Worm (Caenorhabditis elegans) whole organism, young adult: ENCODE data around the gene str-225.

Source experiments
- B0261.1 ChIP-seq: sonication (generic microtip); optimal IDR thresholded peaks from 2 replicates; lab custom pipeline; 2016; ENCODE audit warnings: mild to moderate bottlenecking, missing genetic modification characterization, moderate library complexity, missing compliant biosample characterization
- F33H1.4 ChIP-seq: fragments of 200-800 bp; sonication (Bioruptor generic); IDR thresholded peaks from 2 replicates; pipeline ENCODE4 v1.3.6; 2022; ENCODE audit warnings: missing genetic modification reagents, missing genetic modification characterization, missing compliant biosample characterization
- T07F8.4 ChIP-seq: sonication (generic microtip); optimal IDR thresholded peaks from 2 replicates; lab custom pipeline; 2016; ENCODE audit warnings: mild to moderate bottlenecking, missing genetic modification characterization, moderate library complexity, missing compliant biosample characterization
- Y53F4B.3 ChIP-seq: fragments of 200-800 bp; sonication (Bioruptor generic); IDR thresholded peaks from 2 replicates; pipeline ENCODE4 v1.3.6; 2022; ENCODE audit warnings: missing genetic modification reagents, missing genetic modification characterization, missing compliant biosample characterization
- Y53G8AR.9 ChIP-seq: fragments of 200-800 bp; sonication (Bioruptor generic); conservative IDR thresholded peaks from 2 replicates; pipeline ENCODE4 v1.3.6; 2022; ENCODE audit warnings: missing genetic modification reagents, missing genetic modification characterization, missing compliant biosample characterization
- Y67H2A.10 ChIP-seq: fragments of 200-800 bp; sonication (Bioruptor generic); conservative IDR thresholded peaks from 2 replicates; pipeline ENCODE4 v1.3.6; 2022; ENCODE audit warnings: missing genetic modification reagents, missing genetic modification characterization, missing compliant biosample characterization
- ama-1 ChIP-seq, 3 experiments: fragments of 150-350 bp in 1 of 3; sonication (generic microtip) in 2 of 3; optimal IDR thresholded peaks; 2 replicates each; lab custom pipeline; 2014 to 2018; ENCODE audit warnings: missing biosample characterization in 2 of 3, missing genetic modification characterization in 2 of 3, missing genetic modification reagents in 2 of 3
- attf-3 ChIP-seq: fragments of 200-800 bp; sonication (Bioruptor generic); conservative IDR thresholded peaks from 2 replicates; pipeline ENCODE4 v1.3.6; 2022; ENCODE audit warnings: missing genetic modification reagents, missing genetic modification characterization, missing compliant biosample characterization
- attf-6 ChIP-seq: fragments of 200-800 bp; sonication (Bioruptor generic); IDR thresholded peaks from 2 replicates; pipeline ENCODE4 v1.3.6; 2022; ENCODE audit warnings: missing genetic modification reagents, missing genetic modification characterization, missing compliant biosample characterization
- ccch-3 ChIP-seq: fragments of 200-800 bp; sonication (Bioruptor generic); optimal IDR thresholded peaks from 2 replicates; lab custom pipeline; 2018; ENCODE audit warnings: mild to moderate bottlenecking, missing genetic modification characterization, missing compliant biosample characterization
- ceh-79 ChIP-seq: sonication (generic microtip); optimal IDR thresholded peaks from 2 replicates; lab custom pipeline; 2017; ENCODE audit warnings: mild to moderate bottlenecking, missing genetic modification characterization, missing compliant biosample characterization
- ceh-91 ChIP-seq: fragments of 200-800 bp; sonication (Bioruptor generic); IDR thresholded peaks from 2 replicates; pipeline ENCODE4 v1.3.6; 2022; ENCODE audit warnings: missing genetic modification reagents, missing genetic modification characterization, missing compliant biosample characterization
- chd-7 ChIP-seq: sonication (generic microtip); optimal IDR thresholded peaks from 2 replicates; lab custom pipeline; 2016; ENCODE audit warnings: mild to moderate bottlenecking, missing genetic modification characterization, moderate library complexity, missing compliant biosample characterization
- dox-1 ChIP-seq: fragments of 200-800 bp; sonication (Bioruptor generic); IDR thresholded peaks from 2 replicates; pipeline ENCODE4 v1.3.6; 2022; ENCODE audit warnings: missing genetic modification reagents, missing genetic modification characterization, missing compliant biosample characterization
- dpff-1 ChIP-seq: sonication (generic microtip); optimal IDR thresholded peaks from 2 replicates; lab custom pipeline; 2017; ENCODE audit warnings: mild to moderate bottlenecking, missing genetic modification characterization, missing compliant biosample characterization
- dpl-1 ChIP-seq: fragments of 150-350 bp; optimal IDR thresholded peaks from 2 replicates; lab custom pipeline; 2014; ENCODE audit warnings: missing biosample characterization, missing genetic modification reagents, missing genetic modification characterization
- efl-1 ChIP-seq: fragments of 150-350 bp; optimal IDR thresholded peaks from 2 replicates; lab custom pipeline; 2014; ENCODE audit warnings: missing biosample characterization, missing genetic modification reagents, missing genetic modification characterization
- egl-18 ChIP-seq: fragments of 200-800 bp; sonication (Bioruptor generic); IDR thresholded peaks from 2 replicates; pipeline ENCODE4 v1.3.6; 2022; ENCODE audit warnings: missing genetic modification reagents, missing genetic modification characterization, missing compliant biosample characterization
- ekl-4 ChIP-seq: fragments of 200-800 bp; sonication (Bioruptor generic); IDR thresholded peaks from 2 replicates; pipeline ENCODE4 v1.3.6; 2022; ENCODE audit warnings: missing genetic modification reagents, missing genetic modification characterization, missing compliant biosample characterization
- ets-4 ChIP-seq: fragments of 200-800 bp; sonication (Bioruptor generic); optimal IDR thresholded peaks from 2 replicates; lab custom pipeline; 2018; ENCODE audit warnings: mild to moderate bottlenecking, missing genetic modification characterization, missing compliant biosample characterization
- gei-17 ChIP-seq: fragments of 200-800 bp; sonication (Bioruptor generic); optimal IDR thresholded peaks from 2 replicates; lab custom pipeline; 2018; ENCODE audit warnings: mild to moderate bottlenecking, missing genetic modification characterization, missing compliant biosample characterization
- lag-1 ChIP-seq: fragments of 200-800 bp; sonication (Bioruptor generic); IDR thresholded peaks from 2 replicates; pipeline ENCODE4 v1.3.6; 2022; ENCODE audit warnings: missing genetic modification reagents, missing genetic modification characterization, missing compliant biosample characterization
- mcd-1 ChIP-seq: fragments of 200-800 bp; sonication (Bioruptor generic); IDR thresholded peaks from 2 replicates; pipeline ENCODE4 v1.3.6; 2022; ENCODE audit warnings: missing genetic modification reagents, missing genetic modification characterization, missing compliant biosample characterization
- mxl-1 ChIP-seq: sonication (generic microtip); optimal IDR thresholded peaks from 2 replicates; lab custom pipeline; 2016; ENCODE audit warnings: missing genetic modification characterization, missing compliant biosample characterization
- nfya-2 ChIP-seq: fragments of 200-800 bp; sonication (Bioruptor generic); IDR thresholded peaks from 2 replicates; pipeline ENCODE4 v1.3.6; 2022; ENCODE audit warnings: missing genetic modification reagents, missing genetic modification characterization, missing compliant biosample characterization
- nhr-120 ChIP-seq: fragments of 200-800 bp; sonication (Bioruptor generic); IDR thresholded peaks from 2 replicates; pipeline ENCODE4 v1.3.6; 2022; ENCODE audit warnings: missing genetic modification characterization, missing compliant biosample characterization
- pbrm-1 ChIP-seq: fragments of 200-800 bp; sonication (Bioruptor generic); IDR thresholded peaks from 2 replicates; pipeline ENCODE4 v1.3.6; 2022; ENCODE audit warnings: missing genetic modification reagents, missing genetic modification characterization, missing compliant biosample characterization
- rpc-1 ChIP-seq, 2 experiments: fragments of 150-350 bp in 1 of 2; sonication (generic microtip) in 1 of 2; optimal IDR thresholded peaks; 2 replicates each; lab custom pipeline; 2014 to 2018; ENCODE audit warnings: missing biosample characterization in 1 of 2, missing genetic modification characterization in 1 of 2, missing genetic modification reagents in 1 of 2, missing genotype in 1 of 2
- sdz-38 ChIP-seq: sonication (generic microtip); optimal IDR thresholded peaks from 2 replicates; lab custom pipeline; 2016; ENCODE audit warnings: missing genotype, missing genetic modification characterization, missing compliant biosample characterization
- sea-2 ChIP-seq: fragments of 200-800 bp; sonication (Bioruptor generic); IDR thresholded peaks from 2 replicates; pipeline ENCODE4 v1.3.6; 2022; ENCODE audit warnings: missing genetic modification characterization, missing compliant biosample characterization
- snpc-1.1 ChIP-seq: sonication (generic microtip); optimal IDR thresholded peaks from 2 replicates; lab custom pipeline; 2017; ENCODE audit warnings: missing genetic modification characterization, mild to moderate bottlenecking, missing compliant biosample characterization, antibody characterized with exemption, moderate library complexity, missing genotype, missing genetic modification reagents; ENCODE audit not compliant: insufficient read depth
- tbp1 ChIP-seq: fragments of 200-800 bp; sonication (Bioruptor generic); optimal IDR thresholded peaks from 2 replicates; lab custom pipeline; 2018; ENCODE audit warnings: mild to moderate bottlenecking, missing genetic modification characterization, missing compliant biosample characterization
- xnd-1 ChIP-seq: sonication (generic microtip); optimal IDR thresholded peaks from 2 replicates; lab custom pipeline; 2016; ENCODE audit warnings: missing genotype, missing genetic modification reagents, missing genetic modification characterization, missing compliant biosample characterization
- ztf-26 ChIP-seq: sonication (generic microtip); optimal IDR thresholded peaks from 2 replicates; lab custom pipeline; 2017; ENCODE audit warnings: missing genetic modification characterization, missing compliant biosample characterization

The str-225 gene

DNA sequence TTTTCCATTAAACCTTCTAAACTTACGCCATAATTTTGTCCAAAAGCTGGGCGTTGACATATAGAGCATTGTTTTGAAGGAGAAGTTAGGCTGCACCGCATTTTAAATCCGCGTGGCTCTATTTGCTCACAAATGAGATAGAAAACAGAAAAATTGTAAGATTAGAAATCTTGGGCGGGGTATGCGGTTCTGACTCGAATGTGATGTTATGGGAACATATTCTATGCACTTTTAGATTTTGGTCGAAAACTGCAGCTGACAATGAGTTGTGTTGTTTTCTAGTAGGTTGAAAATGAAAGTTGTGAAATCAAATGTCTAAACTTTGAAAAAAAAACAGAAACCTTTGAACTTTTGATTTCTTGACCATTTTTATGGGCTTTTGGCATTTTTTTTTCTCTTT is 35.7 kb downstream of the str-225 start, which contains the start of gene nhr-222:
Gene nhr-222 (minus strand): TSS at position 101 of the 400 bp plus-strand sequence.
- no peak for TF ChIP-seq ceh-91
- no peak for TF ChIP-seq ekl-4 (GFP tag; lab: Robert Waterston, UW)
- no peak for TF ChIP-seq rpc-1 (optimal IDR thresholded peaks at IDR 0.05; lab: Kevin White, UChicago)
- no peak for TF ChIP-seq rpc-1 (tag; optimal IDR thresholded peaks at IDR 0.05; lab: Kevin White, UChicago)
- no peak for TF ChIP-seq snpc-1.1 (tag; lab: Kevin White, UChicago)
- TF ChIP-seq nfya-2 = no peak
- no peak for TF ChIP-seq F33H1.4 (GFP tag; lab: Robert Waterston, UW)
- TF ChIP-seq tbp1 (GFP tag; lab: Kevin White, UChicago) = no peak
- no peak for TF ChIP-seq dpl-1 (GFP tag; lab: Kevin White, UChicago)
- TF ChIP-seq sdz-38 = no peak
- no peak for TF ChIP-seq attf-6 (GFP tag; lab: Robert Waterston, UW)

DNA sequence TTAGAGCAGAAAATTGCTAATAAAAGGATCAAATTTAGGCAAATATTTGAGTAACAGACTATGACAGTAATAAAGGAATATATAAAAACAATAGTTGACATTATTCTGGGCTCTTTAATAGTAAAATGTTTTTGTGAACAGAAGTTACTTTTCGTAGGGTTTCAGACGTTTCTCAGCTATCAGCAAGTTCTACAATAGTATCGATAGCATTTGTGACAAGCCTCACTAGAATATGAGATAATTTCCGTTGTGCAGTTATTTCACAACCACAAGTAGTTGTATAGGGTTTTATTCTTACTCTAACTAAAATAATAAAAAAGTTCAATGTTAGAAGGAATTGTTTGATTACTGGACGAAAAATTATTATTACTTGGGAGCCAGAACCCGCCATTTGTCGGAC is 38.9 kb downstream of the str-225 start, which contains the start of gene srbc-68:
Gene srbc-68 (minus strand): TSS at position 101 of the 400 bp plus-strand sequence.
- TF ChIP-seq ekl-4 (GFP tag; lab: Robert Waterston, UW) (no peak), dpff-1 (tag; lab: Kevin White, UChicago) (no peak), egl-18 (GFP tag; lab: Robert Waterston, UW) (no peak), ztf-26 (no peak), nfya-2 (no peak)

ce11 chrV:3548798-3549197 is 41.2 kb downstream of the str-225 start, which contains the start of gene srw-130:
Gene srw-130, minus strand, starts transcription at chrV:3548898.
- TF ChIP-seq sdz-38 = no peak
- TF ChIP-seq dox-1 (GFP tag; lab: Robert Waterston, UW) = no peak
- no peak for TF ChIP-seq pbrm-1 (GFP tag; lab: Robert Waterston, UW)
- no peak for TF ChIP-seq ccch-3 (GFP tag; lab: Kevin White, UChicago)
- no peak for TF ChIP-seq lag-1
- TF ChIP-seq nhr-120 = no peak
- TF ChIP-seq ceh-79 = no peak
- no peak for TF ChIP-seq gei-17 (GFP tag; lab: Kevin White, UChicago)
- no peak for TF ChIP-seq T07F8.4 (tag; lab: Kevin White, UChicago)
- TF ChIP-seq Y53G8AR.9 = no peak
- no peak for TF ChIP-seq ets-4 (GFP tag; lab: Kevin White, UChicago)
- no peak for TF ChIP-seq tbp1 (GFP tag; lab: Kevin White, UChicago)
- TF ChIP-seq ama-1 (optimal IDR thresholded peaks at IDR 0.05; lab: Kevin White, UChicago) = no peak
- TF ChIP-seq ama-1 (GFP tag; optimal IDR thresholded peaks at IDR 0.05; lab: Kevin White, UChicago) = no peak

- no peak for TF ChIP-seq sea-2 (GFP tag; lab: Robert Waterston, UW)
- TF ChIP-seq attf-3 (GFP tag; lab: Robert Waterston, UW) = no peak
- no peak for TF ChIP-seq chd-7 (tag; lab: Kevin White, UChicago)
- no peak for TF ChIP-seq xnd-1 (tag; lab: Kevin White, UChicago)
- TF ChIP-seq efl-1 (GFP tag; lab: Kevin White, UChicago) = no peak
- TF ChIP-seq mxl-1 (tag; lab: Kevin White, UChicago) = no peak
- no peak for TF ChIP-seq B0261.1 (tag; lab: Kevin White, UChicago)
- TF ChIP-seq Y67H2A.10 (GFP tag; lab: Robert Waterston, UW) = no peak
- TF ChIP-seq ccch-3 (GFP tag; lab: Kevin White, UChicago) = no peak
- no peak for TF ChIP-seq Y53F4B.3
- TF ChIP-seq mcd-1 (GFP tag; lab: Robert Waterston, UW) = no peak
Observed at ce11 chrV:3549553-3549952, 41.9 kb downstream of the str-225 start, which contains the start of gene sri-21. Gene sri-21, plus strand, starts transcription at chrV:3549853.
